Fruit fly (Drosophila melanogaster) whole organism, embryonic: ENCODE measurements around the gene CG6403.

Source experiments
- Ada2b ChIP-seq: fragments of 200-800 bp; sonication (Bioruptor generic); IDR thresholded peaks from 2 replicates; pipeline ENCODE4 v1.3.6; 2022; ENCODE audit warnings: missing biosample characterization, missing genetic modification characterization
- CG10366 ChIP-seq: fragments of 200-800 bp; sonication (Bioruptor generic); IDR thresholded peaks from 2 replicates; pipeline ENCODE4 v1.3.6; 2022; ENCODE audit warnings: missing biosample characterization, missing genetic modification characterization
- CG10431 ChIP-seq: fragments of 200-800 bp; sonication (Bioruptor generic); optimal IDR thresholded peaks from 3 replicates; lab custom pipeline; 2018; ENCODE audit warnings: missing biosample characterization, mild to moderate bottlenecking, missing genetic modification characterization
- CG11504 ChIP-seq: fragments of 200-800 bp; sonication (Bioruptor generic); optimal IDR thresholded peaks from 3 replicates; lab custom pipeline; 2019; ENCODE audit warnings: missing biosample characterization, mild to moderate bottlenecking, missing genetic modification characterization, moderate library complexity
- CG14710 ChIP-seq: fragments of 200-800 bp; sonication (Bioruptor generic); optimal IDR thresholded peaks from 3 replicates; lab custom pipeline; 2019; ENCODE audit warnings: missing biosample characterization, mild to moderate bottlenecking, missing genetic modification characterization, moderate library complexity
- CG15269 ChIP-seq: fragments of 200-800 bp; sonication (Bioruptor generic); optimal IDR thresholded peaks from 2 replicates; lab custom pipeline; 2018; ENCODE audit warnings: missing biosample characterization, mild to moderate bottlenecking, missing genetic modification characterization, moderate library complexity
- CG15514 ChIP-seq: fragments of 200-800 bp; sonication (Bioruptor generic); optimal IDR thresholded peaks from 3 replicates; lab custom pipeline; 2017; ENCODE audit warnings: missing biosample characterization, missing genetic modification characterization, mild to moderate bottlenecking, moderate library complexity, missing genetic modification reagents
- CG16779 ChIP-seq: fragments of 200-800 bp; sonication (Bioruptor generic); IDR thresholded peaks from 2 replicates; pipeline ENCODE4 v1.3.6; 2022; ENCODE audit warnings: missing biosample characterization, missing genetic modification characterization
- CG17612 ChIP-seq: fragments of 200-800 bp; sonication (Bioruptor generic); IDR thresholded peaks from 2 replicates; pipeline ENCODE4 v1.3.6; 2022; ENCODE audit warnings: missing biosample characterization, missing genetic modification characterization
- CG18764 ChIP-seq: fragments of 200-800 bp; sonication (Bioruptor generic); optimal IDR thresholded peaks from 3 replicates; lab custom pipeline; 2016; ENCODE audit warnings: missing biosample characterization, missing genetic modification characterization
- CG2120 ChIP-seq: fragments of 200-800 bp; sonication (Bioruptor generic); optimal IDR thresholded peaks from 3 replicates; lab custom pipeline; 2016; ENCODE audit warnings: missing biosample characterization, missing genetic modification characterization
- CG2202 ChIP-seq: fragments of 200-800 bp; sonication (Bioruptor generic); optimal IDR thresholded peaks from 2 replicates; lab custom pipeline; 2018; ENCODE audit warnings: missing biosample characterization, mild to moderate bottlenecking, missing genetic modification characterization
- CG30403 ChIP-seq: fragments of 200-800 bp; sonication (Bioruptor generic); optimal IDR thresholded peaks from 3 replicates; lab custom pipeline; 2016; ENCODE audit warnings: missing biosample characterization, missing genetic modification characterization
- CG32532 ChIP-seq: fragments of 200-800 bp; sonication (Bioruptor generic); IDR thresholded peaks from 2 replicates; pipeline ENCODE4 v1.3.6; 2022; ENCODE audit warnings: missing biosample characterization, missing genetic modification characterization
- CG7372 ChIP-seq: fragments of 200-800 bp; sonication (Bioruptor generic); IDR thresholded peaks from 2 replicates; pipeline ENCODE4 v1.3.6; 2022; ENCODE audit warnings: missing biosample characterization, missing genetic modification characterization
- CG7963 ChIP-seq: fragments of 200-800 bp; sonication (Bioruptor generic); IDR thresholded peaks from 3 replicates; pipeline ENCODE4 v1.3.6; 2022; ENCODE audit warnings: missing biosample characterization, missing genetic modification characterization; ENCODE audit not compliant: partially characterized antibody
- CG8290 ChIP-seq, 3 experiments: fragments of 200-800 bp; sonication (Bioruptor generic); optimal IDR thresholded peaks; 2 replicates each; lab custom pipeline; 2016 to 2019; ENCODE audit warnings: missing biosample characterization in 3 of 3, missing genetic modification characterization in 3 of 3, mild to moderate bottlenecking in 2 of 3, moderate library complexity in 1 of 3
- CG9215 ChIP-seq: fragments of 200-800 bp; sonication (Bioruptor generic); IDR thresholded peaks from 2 replicates; pipeline ENCODE4 v1.3.6; 2022; ENCODE audit warnings: missing biosample characterization, missing genetic modification characterization
- D ChIP-seq, 2 experiments: fragments of 200-800 bp in 1 of 2; fragments of >200 bp in 1 of 2; sonication (Bioruptor generic) in 1 of 2; optimal IDR thresholded peaks; 2 replicates in 1 of 2; 3 replicates in 1 of 2; lab custom pipeline; 2017; ENCODE audit warnings: mild to moderate bottlenecking in 1 of 2, missing biosample characterization in 1 of 2, missing genetic modification characterization in 1 of 2, missing genetic modification reagents in 1 of 2
- Dbx ChIP-seq: fragments of 200-800 bp; sonication (Bioruptor generic); IDR thresholded peaks from 3 replicates; pipeline ENCODE4 v1.3.6; 2022; ENCODE audit warnings: missing biosample characterization, missing genetic modification characterization
- Dll ChIP-seq: fragments of 200-800 bp; sonication (Bioruptor generic); IDR thresholded peaks from 4 replicates; pipeline ENCODE4 v1.3.6; 2022; ENCODE audit warnings: missing biosample characterization, missing genetic modification characterization; ENCODE audit not compliant: partially characterized antibody
- Ets65A ChIP-seq: fragments of 200-800 bp; sonication (Bioruptor generic); peaks from one replicate; lab custom pipeline; 2016; ENCODE audit warnings: missing biosample characterization, missing genetic modification characterization
- Ets97D ChIP-seq: fragments of 200-800 bp; sonication (Bioruptor generic); optimal IDR thresholded peaks from 3 replicates; lab custom pipeline; 2016; ENCODE audit warnings: missing biosample characterization, missing genetic modification characterization
- Fer1 ChIP-seq: fragments of 200-800 bp; sonication (Bioruptor generic); optimal IDR thresholded peaks from 2 replicates; lab custom pipeline; 2017; ENCODE audit warnings: missing biosample characterization, mild to moderate bottlenecking, missing genetic modification characterization
- Fer3 ChIP-seq: fragments of 200-800 bp; sonication (Bioruptor generic); optimal IDR thresholded peaks from 2 replicates; lab custom pipeline; 2018; ENCODE audit warnings: missing biosample characterization, mild to moderate bottlenecking, missing genetic modification characterization, moderate library complexity
- HmgD ChIP-seq: fragments of 200-800 bp; sonication (Bioruptor generic); optimal IDR thresholded peaks from 3 replicates; lab custom pipeline; 2016; ENCODE audit warnings: missing biosample characterization, missing genetic modification characterization
- Kr ChIP-seq: fragments of 200-800 bp; sonication (Bioruptor generic); optimal IDR thresholded peaks from 2 replicates; lab custom pipeline; 2017; ENCODE audit warnings: missing biosample characterization, mild to moderate bottlenecking, missing genetic modification characterization
- MESR4 ChIP-seq: fragments of 200-800 bp; sonication (Bioruptor generic); optimal IDR thresholded peaks from 2 replicates; lab custom pipeline; 2018; ENCODE audit warnings: missing biosample characterization, mild to moderate bottlenecking, missing genetic modification characterization, moderate library complexity
- Med ChIP-seq: fragments of 200-800 bp; sonication (Bioruptor generic); peaks from one replicate; lab custom pipeline; 2016; ENCODE audit warnings: missing biosample characterization, missing genetic modification characterization, mild to moderate bottlenecking, inconsistent platforms, moderate library complexity
- NC2β ChIP-seq: fragments of 200-800 bp; sonication (Bioruptor generic); optimal IDR thresholded peaks from 2 replicates; lab custom pipeline; 2016; ENCODE audit warnings: missing biosample characterization, missing genetic modification characterization
- Neu2 ChIP-seq: fragments of 200-800 bp; sonication (Bioruptor generic); optimal IDR thresholded peaks from 3 replicates; lab custom pipeline; 2016; ENCODE audit warnings: missing biosample characterization, missing genetic modification characterization, borderline replicate concordance
- Rx ChIP-seq: fragments of 200-800 bp; sonication (Bioruptor generic); IDR thresholded peaks from 2 replicates; pipeline ENCODE4 v1.3.6; 2022; ENCODE audit warnings: missing biosample characterization, missing genetic modification characterization
- bab2 ChIP-seq: fragments of 200-800 bp; sonication (Bioruptor generic); optimal IDR thresholded peaks from 2 replicates; lab custom pipeline; 2016; ENCODE audit warnings: missing biosample characterization, missing genetic modification characterization
- disco-r ChIP-seq: fragments of 200-800 bp; sonication (Bioruptor generic); optimal IDR thresholded peaks from 2 replicates; lab custom pipeline; 2016; ENCODE audit warnings: missing biosample characterization, missing genetic modification characterization
- gce ChIP-seq: fragments of 200-800 bp; sonication (Bioruptor generic); IDR thresholded peaks from 3 replicates; pipeline ENCODE4 v1.3.6; 2022; ENCODE audit warnings: missing biosample characterization, missing genetic modification characterization
- gem ChIP-seq: fragments of 200-800 bp; sonication (Bioruptor generic); optimal IDR thresholded peaks from 2 replicates; lab custom pipeline; 2019; ENCODE audit warnings: missing biosample characterization, mild to moderate bottlenecking, missing genetic modification characterization, moderate library complexity
- luna ChIP-seq: fragments of 200-800 bp; sonication (Bioruptor generic); optimal IDR thresholded peaks from 2 replicates; lab custom pipeline; 2016; ENCODE audit warnings: missing biosample characterization, missing genetic modification characterization
- ranshi ChIP-seq: fragments of 200-800 bp; sonication (Bioruptor generic); IDR thresholded peaks from 2 replicates; pipeline ENCODE4 v1.3.6; 2022; ENCODE audit warnings: missing biosample characterization, missing genetic modification characterization
- sisA ChIP-seq: fragments of 200-800 bp; sonication (Bioruptor generic); IDR thresholded peaks from 2 replicates; pipeline ENCODE4 v1.3.6; 2022; ENCODE audit warnings: missing biosample characterization, missing genetic modification characterization
- slbo ChIP-seq: fragments of 200-800 bp; sonication (Bioruptor generic); IDR thresholded peaks from 2 replicates; pipeline ENCODE4 v1.3.6; 2022; ENCODE audit warnings: missing biosample characterization, missing genetic modification characterization
- so ChIP-seq: fragments of 200-800 bp; sonication (Bioruptor generic); IDR thresholded peaks from 3 replicates; pipeline ENCODE4 v1.3.6; 2022; ENCODE audit warnings: missing biosample characterization, missing genetic modification characterization
- sqz ChIP-seq: fragments of 200-800 bp; sonication (Bioruptor generic); optimal IDR thresholded peaks from 3 replicates; lab custom pipeline; 2018; ENCODE audit warnings: missing biosample characterization, mild to moderate bottlenecking, missing genetic modification characterization
- tx ChIP-seq: fragments of 200-800 bp; sonication (Bioruptor generic); optimal IDR thresholded peaks from 2 replicates; lab custom pipeline; 2016; ENCODE audit warnings: missing biosample characterization, missing genetic modification characterization
- vnd ChIP-seq: fragments of 200-800 bp; sonication (Bioruptor generic); IDR thresholded peaks from 3 replicates; pipeline ENCODE4 v1.3.6; 2022; ENCODE audit warnings: missing biosample characterization, missing genetic modification characterization; ENCODE audit not compliant: partially characterized antibody
- vvl ChIP-seq: fragments of 200-800 bp; sonication (Bioruptor generic); IDR thresholded peaks from 2 replicates; pipeline ENCODE4 v1.3.6; 2022; ENCODE audit warnings: missing biosample characterization, missing genetic modification characterization
- wdn ChIP-seq: fragments of 200-800 bp; sonication (Bioruptor generic); IDR thresholded peaks from 2 replicates; pipeline ENCODE4 v1.3.6; 2022; ENCODE audit warnings: missing biosample characterization, missing genetic modification characterization
- zen2 ChIP-seq: fragments of 200-800 bp; sonication (Bioruptor generic); IDR thresholded peaks from 3 replicates; pipeline ENCODE4 v1.3.6; 2022; ENCODE audit warnings: missing biosample characterization, missing genetic modification characterization; ENCODE audit not compliant: partially characterized antibody

CG6403 gene

dm6 chr3R:26700125-26700524, 36.0 kb downstream of the CG6403 start (continued):
- TF ChIP-seq so (GFP tag; lab: Robert Waterston, UW) (no peak), gce (no peak), CG18764 (GFP tag; lab: Kevin White, UChicago) (no peak), CG11504 (tag; lab: Kevin White, UChicago) (peak; percentile 16), MESR4 (no peak), CG7963 (GFP tag; lab: Robert Waterston, UW) (no peak), CG17612 (GFP tag; lab: Robert Waterston, UW) (no peak), CG15514 (GFP tag; lab: Kevin White, UChicago) (peak; percentile 28), disco-r (GFP tag; lab: Kevin White, UChicago) (no peak)

DNA sequence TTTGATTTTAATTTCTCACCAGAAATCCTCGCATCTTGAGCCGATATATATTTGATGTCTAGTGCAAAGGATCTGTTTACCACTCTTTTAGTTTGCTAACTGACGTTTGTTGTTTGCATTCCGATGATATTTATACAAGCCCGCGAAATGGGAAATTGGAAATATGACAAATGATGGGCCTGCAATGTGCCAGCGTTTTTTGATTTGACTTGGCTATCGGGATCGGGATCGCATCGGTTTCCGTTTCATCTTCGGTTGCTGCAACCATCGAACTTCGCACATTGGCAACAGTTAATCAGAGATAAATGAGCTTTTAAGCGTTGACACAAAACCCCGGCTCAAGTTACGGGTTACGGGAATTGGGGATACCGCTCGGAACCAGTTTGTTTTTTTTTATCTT, 42.6 kb downstream of the CG6403 start, which contains the start of gene TwdlQ:
TwdlQ (minus strand) TSS at position 101 of the 400 bp plus-strand sequence.
- TF ChIP-seq zen2 (GFP tag; lab: Robert Waterston, UW), result no peak

- TF ChIP-seq Rx (GFP tag; lab: Robert Waterston, UW), result no peak
- no peak for TF ChIP-seq bab2 (GFP tag; lab: Kevin White, UChicago)
- TF ChIP-seq CG32532 (GFP tag; lab: Robert Waterston, UW), result peak; percentile 41; the same call in 1 of the 2 replicates
- TF ChIP-seq vnd (GFP tag; lab: Robert Waterston, UW), result no peak
- TF ChIP-seq Ets65A (GFP tag; lab: Kevin White, UChicago), result peak; percentile 77
- TF ChIP-seq tx, result no peak
- TF ChIP-seq ranshi (GFP tag; lab: Robert Waterston, UW), result no peak
- TF ChIP-seq NC2β (GFP tag; lab: Kevin White, UChicago), result no peak
- TF ChIP-seq wdn (GFP tag; lab: Robert Waterston, UW), result no peak
- TF ChIP-seq CG7372 (GFP tag; lab: Robert Waterston, UW), result peak; percentile 27; the same call in 1 of the 2 replicates
- no peak for TF ChIP-seq D (optimal IDR thresholded peaks at IDR 0.05; lab: Kevin White, UChicago)
- TF ChIP-seq D (GFP tag; optimal IDR thresholded peaks at IDR 0.05; lab: Kevin White, UChicago), result no peak
- no peak for TF ChIP-seq CG10431 (GFP tag; lab: Kevin White, UChicago)
- no peak for TF ChIP-seq CG8290 (GFP tag; optimal IDR thresholded peaks at IDR 0.05; lab: Kevin White, UChicago)
- TF ChIP-seq CG8290 (tag; optimal IDR thresholded peaks at IDR 0.05; lab: Kevin White, UChicago), result peak in 1 of 2 experiments; percentile 2
- 0 out of 2 replicates have a peak, but pooled peaks have one; percentile 19 for TF ChIP-seq Ada2b (GFP tag; lab: Robert Waterston, UW)
- TF ChIP-seq CG14710 (tag; lab: Kevin White, UChicago), result no peak
- TF ChIP-seq Ets97D (GFP tag; lab: Kevin White, UChicago), result no peak
- no peak for TF ChIP-seq Kr
- TF ChIP-seq CG2120, result peak; percentile 53
- TF ChIP-seq Dbx (GFP tag; lab: Robert Waterston, UW), result peak; percentile 26; the same call in 1 of the 3 replicates
- no peak for TF ChIP-seq Neu2 (GFP tag; lab: Kevin White, UChicago)
- TF ChIP-seq vvl (GFP tag; lab: Robert Waterston, UW), result peak; percentile 36; the same call in 1 of the 2 replicates
- TF ChIP-seq gem (tag; lab: Kevin White, UChicago), result peak; percentile 21
- TF ChIP-seq CG16779 (GFP tag; lab: Robert Waterston, UW), result no peak
- TF ChIP-seq sqz (GFP tag; lab: Kevin White, UChicago), result no peak
- TF ChIP-seq HmgD (GFP tag; lab: Kevin White, UChicago), result no peak
- TF ChIP-seq sisA (GFP tag; lab: Robert Waterston, UW), result peak; percentile 11; the same call in 1 of the 2 replicates
- TF ChIP-seq Med (GFP tag; lab: Kevin White, UChicago), result peak; percentile 59
- TF ChIP-seq Fer1 (GFP tag; lab: Kevin White, UChicago), result peak; percentile 11
- TF ChIP-seq luna (GFP tag; lab: Kevin White, UChicago), result no peak
- TF ChIP-seq slbo, result peak; percentile 31; the same call in 1 of the 2 replicates
- peak; percentile 9 for TF ChIP-seq Fer3 (tag; lab: Kevin White, UChicago)
- peak; percentile 14 for TF ChIP-seq CG15269 (tag; lab: Kevin White, UChicago)
- peak; percentile 0 for TF ChIP-seq CG30403 (GFP tag; lab: Kevin White, UChicago)
- no peak for TF ChIP-seq Dll (GFP tag; lab: Robert Waterston, UW)
- no peak for TF ChIP-seq CG2202 (tag; lab: Kevin White, UChicago)
- peak; percentile 34; the same call in 1 of the 2 replicates for TF ChIP-seq CG10366 (GFP tag; lab: Robert Waterston, UW)
- no peak for TF ChIP-seq CG9215
Observed at dm6 chr3R:26690197-26690596, 45.9 kb downstream of the CG6403 start.
